Worm (Caenorhabditis elegans) whole organism, early embryonic: ENCODE measurements around the gene chd-3.

Experiments
- B0310.2 ChIP-seq: sonication (generic microtip); optimal IDR thresholded peaks from 2 replicates; lab custom pipeline; 2016; ENCODE audit warnings: mild to moderate bottlenecking, missing genetic modification characterization, missing compliant biosample characterization
- ama-1 ChIP-seq: fragments of 150-350 bp; optimal IDR thresholded peaks from 2 replicates; lab custom pipeline; 2014
- ceh-36 ChIP-seq: sonication (generic microtip); optimal IDR thresholded peaks from 2 replicates; lab custom pipeline; 2016; ENCODE audit warnings: missing genetic modification characterization, inconsistent platforms, missing compliant biosample characterization
- ets-7 ChIP-seq: sonication (generic microtip); optimal IDR thresholded peaks from 2 replicates; lab custom pipeline; 2016; ENCODE audit warnings: missing genotype, missing genetic modification characterization, missing compliant biosample characterization
- flt-1 ChIP-seq: fragments of 200-800 bp; sonication (Bioruptor generic); IDR thresholded peaks from 2 replicates; pipeline ENCODE4 v1.3.6; 2022; ENCODE audit warnings: missing genetic modification characterization, missing compliant biosample characterization
- hmg-4 ChIP-seq: fragments of 200-800 bp; sonication (Bioruptor generic); optimal IDR thresholded peaks from 2 replicates; lab custom pipeline; 2018; ENCODE audit warnings: mild to moderate bottlenecking, missing genetic modification characterization, missing compliant biosample characterization
- tbx-11 ChIP-seq: fragments of 200-800 bp; sonication (Bioruptor generic); IDR thresholded peaks from 2 replicates; pipeline ENCODE4 v1.3.6; 2022; ENCODE audit warnings: missing genetic modification characterization, missing compliant biosample characterization

DNA sequence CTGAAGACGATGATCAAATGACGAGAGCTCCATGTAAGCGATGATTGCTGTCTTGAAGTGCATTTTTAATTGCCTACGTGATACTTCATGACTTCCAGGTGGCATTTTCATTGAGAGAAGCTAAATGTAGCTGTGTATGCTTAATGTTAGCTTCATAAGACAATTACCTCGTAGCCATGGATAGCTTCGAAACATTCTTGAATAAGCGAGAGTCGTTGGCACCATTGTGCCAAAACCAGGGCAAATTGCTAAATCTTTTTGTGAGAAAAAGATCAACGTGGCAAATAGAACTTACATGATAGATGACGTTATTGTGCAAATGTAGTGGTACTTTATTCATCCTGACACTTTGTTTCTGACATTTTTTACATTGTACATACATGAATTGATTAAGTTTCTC, 10.9 kb upstream of the chd-3 start:
- TF ChIP-seq B0310.2 (tag; lab: Kevin White, UChicago): no peak
- TF ChIP-seq ama-1 (lab: Kevin White, UChicago): no peak
- TF ChIP-seq tbx-11: no peak
- no peak for TF ChIP-seq flt-1 (GFP tag; lab: Robert Waterston, UW)
- no peak for TF ChIP-seq ceh-36
- TF ChIP-seq hmg-4 (GFP tag; lab: Kevin White, UChicago): no peak
- TF ChIP-seq ets-7 (tag; lab: Kevin White, UChicago): no peak
